Worm (Caenorhabditis elegans) whole organism, dauer: ENCODE data around the gene try-9.

Experiments used
- unc-62 ChIP-seq: sonication (generic microtip); optimal IDR thresholded peaks from 2 replicates; lab custom pipeline; 2017; ENCODE audit warnings: missing biosample characterization, missing genetic modification reagents, missing genetic modification characterization

try-9 gene

ce11 chrII:4369715-4370114 lies 1.7 kb downstream of the try-9 start:
- TF ChIP-seq unc-62 (GFP tag; lab: Kevin White, UChicago) = no peak

- TF ChIP-seq unc-62 (GFP tag; lab: Kevin White, UChicago) = no peak
These were observed 2.8 kb downstream of the try-9 start for ce11 chrII:4370842-4371241.

DNA sequence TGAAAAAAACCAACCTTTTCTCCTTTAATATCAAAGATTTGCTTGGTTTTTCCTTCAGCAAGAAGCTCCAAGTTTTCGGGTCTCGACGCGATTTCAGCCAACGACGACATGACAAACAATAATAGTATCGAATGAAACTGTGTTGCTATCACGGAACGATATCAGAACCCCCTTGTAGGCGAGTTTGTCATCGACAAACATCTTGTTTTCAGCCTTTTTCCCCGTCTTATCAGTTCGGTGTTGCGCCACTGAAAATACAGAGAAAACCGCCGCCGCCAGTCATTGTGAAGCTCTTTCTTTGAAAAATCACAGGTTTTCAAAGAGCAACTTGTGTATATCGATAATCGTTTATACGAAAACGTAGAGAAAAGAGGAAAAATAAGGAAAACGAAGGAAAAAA lies 4.4 kb downstream of the try-9 start, which contains the start of gene paic-1:
Gene paic-1, minus strand, starts transcription at position 120 of the 400 bp plus-strand sequence.
- no peak for TF ChIP-seq unc-62 (GFP tag; lab: Kevin White, UChicago)

DNA sequence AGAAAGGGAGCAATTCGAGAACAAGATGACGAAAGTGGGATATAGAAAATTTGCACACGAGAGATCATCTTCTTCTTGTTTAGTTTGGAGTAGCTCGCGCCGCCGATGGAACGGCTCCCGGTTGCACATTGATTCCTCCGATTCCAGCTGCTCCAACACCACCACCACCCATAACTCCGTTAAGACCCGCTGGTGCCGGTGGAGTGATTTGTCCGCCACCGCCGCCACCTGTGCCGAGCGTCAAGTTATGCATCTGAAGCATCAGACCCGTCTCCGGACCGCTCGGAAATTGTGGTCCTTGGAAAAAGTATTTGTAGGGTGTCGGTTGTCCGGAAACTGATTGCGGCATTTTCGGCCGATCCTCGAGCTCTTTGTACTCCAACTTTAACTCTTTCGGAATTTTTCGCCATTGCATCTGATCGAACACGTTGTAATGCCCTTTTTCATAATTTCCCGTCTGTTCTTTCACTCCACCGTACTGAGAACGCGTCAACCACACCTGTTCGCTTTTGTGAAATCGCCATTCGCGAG lies 4.9 kb downstream of the try-9 start:
- no peak for TF ChIP-seq unc-62 (GFP tag; lab: Kevin White, UChicago)

DNA sequence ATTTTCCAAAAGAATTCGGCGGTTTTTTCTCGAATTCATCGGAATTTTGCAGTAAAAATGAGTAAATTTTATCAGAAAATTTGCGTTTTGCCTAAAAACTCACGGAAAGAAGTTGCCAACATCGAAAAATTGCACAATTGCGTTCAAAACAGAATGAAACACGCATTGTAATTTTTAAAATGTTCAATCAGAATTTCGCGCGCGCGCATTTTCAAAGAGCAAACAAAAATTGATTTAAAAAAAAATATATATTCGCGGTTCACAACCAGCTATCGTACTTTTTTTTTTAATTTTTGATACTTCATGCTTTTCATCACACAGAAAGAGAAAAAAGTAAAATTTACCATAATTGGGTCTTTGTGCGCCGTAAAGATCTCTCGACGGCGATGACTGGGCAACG lies 6.9 kb downstream of the try-9 start:
- TF ChIP-seq unc-62 (GFP tag; lab: Kevin White, UChicago) = no peak

- TF ChIP-seq unc-62 (GFP tag; lab: Kevin White, UChicago) = no peak
These were observed 8.5 kb downstream of the try-9 start, which contains the start of gene ntl-2 for ce11 chrII:4376295-4377172. TSS of gene ntl-2 (minus strand) at chrII:4376465.

DNA sequence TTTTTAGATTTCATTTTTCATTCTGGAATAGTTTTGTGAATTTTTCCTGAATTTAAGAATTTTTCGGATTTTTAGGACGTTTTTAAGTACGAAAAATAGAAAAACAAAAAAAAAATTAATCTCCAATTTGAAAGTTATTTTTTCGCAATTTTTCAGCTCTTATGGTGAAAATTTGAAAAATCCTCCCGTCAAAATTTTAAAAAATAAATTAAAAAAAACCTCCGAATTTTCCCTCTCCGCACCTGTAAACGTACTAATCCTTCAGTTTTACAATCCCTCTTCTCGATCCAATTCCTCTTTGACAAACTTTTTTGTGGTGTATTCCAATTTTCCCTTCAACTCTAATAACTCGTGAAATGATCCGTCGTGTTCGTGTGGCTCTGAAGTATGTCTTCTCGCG lies 10.2 kb downstream of the try-9 start, which contains the start of gene B0286.1:
Gene B0286.1, plus strand, starts transcription at position 301 of the 400 bp plus-strand sequence.
- no peak for TF ChIP-seq unc-62 (GFP tag; lab: Kevin White, UChicago)

DNA sequence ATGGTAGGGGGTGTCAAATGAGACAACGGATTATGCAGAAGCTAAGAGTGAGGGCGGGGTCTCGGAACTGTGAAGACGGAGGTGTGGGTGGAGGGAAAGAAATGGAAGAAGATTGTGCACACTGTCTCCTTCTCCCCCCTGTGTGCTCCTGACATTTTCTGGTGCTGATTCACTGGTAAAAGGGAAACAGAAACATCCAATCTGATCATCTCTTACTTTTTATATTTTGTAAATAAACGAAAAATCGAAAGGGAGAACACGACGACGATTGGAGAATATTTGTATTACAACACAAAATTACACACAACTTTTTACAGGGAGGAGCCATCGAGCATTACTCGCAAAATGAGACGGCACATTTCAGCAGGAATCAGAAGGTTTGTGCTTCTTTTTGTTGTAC lies 15.3 kb downstream of the try-9 start, which contains the start of gene fkh-6:
Gene fkh-6, minus strand, starts transcription at position 101 of the 400 bp plus-strand sequence.
- no peak for TF ChIP-seq unc-62 (GFP tag; lab: Kevin White, UChicago)

ce11 chrII:4391072-4391471 lies 23.0 kb downstream of the try-9 start:
- no peak for TF ChIP-seq unc-62 (GFP tag; lab: Kevin White, UChicago)

- TF ChIP-seq unc-62 (GFP tag; lab: Kevin White, UChicago) = no peak
These were observed 24.6 kb downstream of the try-9 start, which contains the start of gene mlt-7 for ce11 chrII:4392526-4393057. TSS of gene mlt-7 (plus strand) at chrII:4393007.

DNA sequence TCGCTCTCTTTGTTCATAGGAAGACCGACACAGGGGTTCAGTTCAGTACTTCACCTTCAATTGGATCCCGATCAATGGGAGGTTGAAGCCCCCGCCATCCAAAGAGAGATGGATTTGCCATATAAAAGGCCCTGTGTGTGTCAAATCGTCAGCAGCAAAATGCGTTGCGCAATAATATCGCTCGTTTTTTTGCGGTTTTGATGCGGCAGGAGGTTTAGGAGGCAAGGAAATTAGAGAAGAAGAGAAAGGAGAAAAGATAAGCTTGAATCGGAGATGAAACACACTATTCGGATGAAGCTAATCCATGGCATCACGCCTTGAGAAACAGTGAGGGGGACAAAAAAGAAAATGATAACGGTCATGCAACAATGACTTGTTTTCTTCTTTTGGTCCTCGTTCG lies 26.4 kb downstream of the try-9 start:
- TF ChIP-seq unc-62 (GFP tag; lab: Kevin White, UChicago) = no peak

- no peak for TF ChIP-seq unc-62 (GFP tag; lab: Kevin White, UChicago)
These were observed 37.3 kb downstream of the try-9 start, which contains the start of gene ZK430.5 for ce11 chrII:4405358-4405757. TSS of gene ZK430.5 (plus strand) at chrII:4405658.

DNA sequence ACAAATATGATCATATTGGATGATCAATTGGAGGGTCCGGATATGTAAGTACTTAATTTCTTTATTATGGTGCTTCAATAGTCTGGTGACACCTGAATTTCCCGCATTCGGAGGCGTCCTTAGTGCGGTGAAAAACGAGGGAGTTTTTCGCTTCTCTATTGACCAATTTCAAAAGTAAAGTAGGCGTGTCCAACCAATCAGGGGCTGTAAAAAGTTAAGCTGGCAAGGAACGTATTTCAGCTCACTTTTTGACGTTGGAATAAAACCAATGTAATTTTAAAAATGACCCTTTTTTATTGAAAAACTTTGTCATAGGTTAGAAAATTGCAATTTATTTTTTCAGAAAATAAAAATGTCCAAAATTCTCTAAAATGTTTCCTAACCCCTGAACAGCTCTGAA lies 41.6 kb downstream of the try-9 start:
- no peak for TF ChIP-seq unc-62 (GFP tag; lab: Kevin White, UChicago)

DNA sequence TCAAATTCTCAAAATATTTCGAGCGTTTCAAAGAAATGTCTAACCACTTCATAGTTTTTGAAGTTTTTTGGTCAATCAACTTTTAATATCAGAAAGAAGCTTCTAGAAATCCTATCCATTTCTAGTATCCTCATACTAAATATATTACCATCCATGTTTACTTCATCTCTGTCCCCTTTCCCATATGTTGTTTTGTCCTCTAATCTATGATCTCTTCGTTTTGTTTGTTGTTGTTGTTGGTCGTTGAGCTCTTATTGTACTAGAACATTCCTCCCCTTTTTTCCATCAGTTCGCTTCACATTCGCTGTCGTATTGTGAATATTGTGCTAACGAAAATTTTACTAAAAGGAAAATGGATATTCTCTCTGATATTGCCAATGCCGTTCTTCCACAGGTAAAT lies 49.3 kb downstream of the try-9 start, which contains the start of gene sod-5:
Gene sod-5, plus strand, starts transcription at position 301 of the 400 bp plus-strand sequence.
- no peak for TF ChIP-seq unc-62 (GFP tag; lab: Kevin White, UChicago)
